Fruit fly (Drosophila melanogaster) whole organism, wandering third instar larva: ENCODE measurements around the gene CG33229.

ENCODE experiments used
- Abd-B ChIP-seq: fragments of >200 bp; optimal IDR thresholded peaks from 2 replicates; lab custom pipeline; 2017; ENCODE audit warnings: missing biosample characterization, missing genetic modification characterization
- CG32264 ChIP-seq: fragments of 200-800 bp; sonication (Bioruptor generic); optimal IDR thresholded peaks from 2 replicates; lab custom pipeline; 2016; ENCODE audit warnings: missing biosample characterization, missing genetic modification characterization
- CG9705 ChIP-seq: fragments of 200-800 bp; sonication (Bioruptor generic); optimal IDR thresholded peaks from 2 replicates; lab custom pipeline; 2018; ENCODE audit warnings: missing biosample characterization, mild to moderate bottlenecking, missing genetic modification characterization
- CrebA ChIP-seq: fragments of 200-800 bp; sonication (Bioruptor generic); optimal IDR thresholded peaks from 2 replicates; lab custom pipeline; 2016; ENCODE audit warnings: missing biosample characterization, mild to moderate bottlenecking, missing genetic modification characterization, borderline replicate concordance
- Dfd ChIP-seq: fragments of >200 bp; optimal IDR thresholded peaks from 2 replicates; lab custom pipeline; 2017; ENCODE audit warnings: missing biosample characterization, missing genetic modification characterization
- Dif ChIP-seq: fragments of 200-275, 200-300 bp; sonication (Bioruptor generic); optimal IDR thresholded peaks from 2 replicates; lab custom pipeline; 2018; ENCODE audit warnings: missing biosample characterization, missing genetic modification characterization; ENCODE audit not compliant: partially characterized antibody
- GATAd ChIP-seq: sonication (Bioruptor generic); optimal IDR thresholded peaks from 2 replicates; lab custom pipeline; 2016; ENCODE audit warnings: missing biosample characterization, missing genetic modification characterization
- HLH106 ChIP-seq: fragments of 200-800 bp; optimal IDR thresholded peaks from 3 replicates; lab custom pipeline; 2019; ENCODE audit warnings: missing biosample characterization, mild to moderate bottlenecking, missing genetic modification characterization, moderate library complexity
- Hnf4 ChIP-seq: fragments of 200-800 bp; sonication (Bioruptor generic); optimal IDR thresholded peaks from 2 replicates; lab custom pipeline; 2016; ENCODE audit warnings: missing biosample characterization, mild to moderate bottlenecking, missing genetic modification characterization
- Hr78 ChIP-seq: fragments of >200 bp; optimal IDR thresholded peaks from 2 replicates; lab custom pipeline; 2017; ENCODE audit warnings: missing biosample characterization, missing genetic modification characterization
- Hr83 ChIP-seq: fragments of 200-300 bp; sonication (Bioruptor generic); optimal IDR thresholded peaks from 2 replicates; lab custom pipeline; 2016; ENCODE audit warnings: missing biosample characterization, mild to moderate bottlenecking, missing genetic modification characterization, moderate library complexity; ENCODE audit not compliant: poor library complexity, severe bottlenecking
- Jra ChIP-seq: sonication (Bioruptor generic); optimal IDR thresholded peaks from 2 replicates; lab custom pipeline; 2016; ENCODE audit warnings: missing biosample characterization, missing genetic modification characterization
- Mio ChIP-seq: sonication (Bioruptor generic); optimal IDR thresholded peaks from 2 replicates; lab custom pipeline; 2016; ENCODE audit warnings: missing biosample characterization, missing genetic modification characterization
- Myc ChIP-seq: fragments of >200 bp; optimal IDR thresholded peaks from 2 replicates; lab custom pipeline; 2017
- N ChIP-seq: fragments of >200 bp; optimal IDR thresholded peaks from 2 replicates; lab custom pipeline; 2018; ENCODE audit warnings: missing biosample characterization, missing external identifiers, missing genetic modification characterization
- OdsH ChIP-seq: fragments of 200-800 bp; sonication (Bioruptor generic); optimal IDR thresholded peaks from 2 replicates; lab custom pipeline; 2016; ENCODE audit warnings: missing biosample characterization, mild to moderate bottlenecking, missing genetic modification characterization
- Rel ChIP-seq, 2 experiments: fragments of 200-800 bp; sonication (Bioruptor generic) in 1 of 2; optimal IDR thresholded peaks; 2 replicates in 1 of 2; 3 replicates in 1 of 2; lab custom pipeline; 2016 to 2019; ENCODE audit warnings: mild to moderate bottlenecking in 2 of 2, missing biosample characterization in 2 of 2, missing genetic modification characterization in 2 of 2, moderate library complexity in 1 of 2
- Sp1 ChIP-seq: fragments of 200-800 bp; sonication (Bioruptor generic); optimal IDR thresholded peaks from 3 replicates; lab custom pipeline; 2019; ENCODE audit warnings: missing biosample characterization, mild to moderate bottlenecking, missing genetic modification characterization, moderate library complexity
- Vsx2 ChIP-seq: fragments of 200-300, 225-300 bp; sonication (Bioruptor generic); optimal IDR thresholded peaks from 2 replicates; lab custom pipeline; 2018; ENCODE audit warnings: missing biosample characterization, missing genetic modification characterization; ENCODE audit not compliant: partially characterized antibody
- br ChIP-seq: fragments of 200-800 bp; sonication (Bioruptor generic); optimal IDR thresholded peaks from 2 replicates; lab custom pipeline; 2016; ENCODE audit warnings: missing biosample characterization, missing genetic modification characterization
- brk ChIP-seq: fragments of 200-800 bp; sonication (Bioruptor generic); optimal IDR thresholded peaks from 2 replicates; lab custom pipeline; 2016; ENCODE audit warnings: missing biosample characterization, mild to moderate bottlenecking, missing genetic modification characterization
- dl ChIP-seq, 2 experiments: fragments of 175-275, 200-275 bp in 1 of 2; fragments of 200-275 bp in 1 of 2; sonication (Bioruptor generic); optimal IDR thresholded peaks; lab custom pipeline; 2018; ENCODE audit warnings: mild to moderate bottlenecking in 2 of 2, missing biosample characterization in 2 of 2, missing genetic modification characterization in 2 of 2, moderate library complexity in 2 of 2; ENCODE audit not compliant: partially characterized antibody in 2 of 2, insufficient read depth in 1 of 2
- dmrt93B ChIP-seq: fragments of 200-800 bp; sonication (Bioruptor generic); optimal IDR thresholded peaks from 2 replicates; lab custom pipeline; 2018; ENCODE audit warnings: missing biosample characterization, mild to moderate bottlenecking, missing genetic modification characterization
- dsf ChIP-seq: sonication (Bioruptor generic); optimal IDR thresholded peaks from 2 replicates; lab custom pipeline; 2016; ENCODE audit warnings: missing biosample characterization, missing genetic modification characterization, borderline replicate concordance
- ey ChIP-seq: fragments of 200-800 bp; sonication (Bioruptor generic); optimal IDR thresholded peaks from 2 replicates; lab custom pipeline; 2016; ENCODE audit warnings: missing biosample characterization, missing genetic modification characterization
- foxo ChIP-seq, 2 experiments: fragments of 200-800 bp; sonication (Bioruptor generic); optimal IDR thresholded peaks; 2 replicates in 1 of 2; 3 replicates in 1 of 2; lab custom pipeline; 2016 to 2017; ENCODE audit warnings: missing biosample characterization in 2 of 2, missing genetic modification characterization in 2 of 2
- fru ChIP-seq: fragments of 200-800 bp; sonication (Bioruptor generic); optimal IDR thresholded peaks from 3 replicates; lab custom pipeline; 2016; ENCODE audit warnings: missing biosample characterization, mild to moderate bottlenecking, missing genetic modification characterization
- h ChIP-seq: fragments of 200-800 bp; sonication (Bioruptor generic); optimal IDR thresholded peaks from 3 replicates; lab custom pipeline; 2016; ENCODE audit warnings: missing biosample characterization, mild to moderate bottlenecking, missing genetic modification characterization
- jim ChIP-seq: fragments of 175-275, 200-325 bp; sonication (Bioruptor generic); optimal IDR thresholded peaks from 2 replicates; lab custom pipeline; 2016; ENCODE audit warnings: missing biosample characterization, mild to moderate bottlenecking, missing genetic modification characterization
- lola ChIP-seq: fragments of >200 bp; optimal IDR thresholded peaks from 2 replicates; lab custom pipeline; 2017; ENCODE audit warnings: missing biosample characterization, missing genetic modification characterization
- pan ChIP-seq: fragments of >200 bp; optimal IDR thresholded peaks from 2 replicates; lab custom pipeline; 2017
- psq ChIP-seq: fragments of 200-800 bp; sonication (Bioruptor generic); optimal IDR thresholded peaks from 3 replicates; lab custom pipeline; 2017; ENCODE audit warnings: missing biosample characterization, mild to moderate bottlenecking, missing genetic modification characterization, moderate library complexity
- rgr ChIP-seq: fragments of 200-800 bp; sonication (Bioruptor generic); optimal IDR thresholded peaks from 3 replicates; lab custom pipeline; 2016; ENCODE audit warnings: missing biosample characterization, mild to moderate bottlenecking, missing genetic modification characterization
- sage ChIP-seq: fragments of 200-800 bp; sonication (Bioruptor generic); optimal IDR thresholded peaks from 2 replicates; lab custom pipeline; 2016; ENCODE audit warnings: missing biosample characterization, mild to moderate bottlenecking, missing genetic modification characterization
- sv ChIP-seq: fragments of 200-800 bp; sonication (Bioruptor generic); optimal IDR thresholded peaks from 3 replicates; lab custom pipeline; 2016; ENCODE audit warnings: missing biosample characterization, missing genetic modification characterization
- tai ChIP-seq: sonication (Bioruptor generic); optimal IDR thresholded peaks from 2 replicates; lab custom pipeline; 2016; ENCODE audit warnings: missing biosample characterization, missing genetic modification characterization
- usp ChIP-seq: fragments of >200 bp; optimal IDR thresholded peaks from 2 replicates; lab custom pipeline; 2017; ENCODE audit warnings: missing biosample characterization, missing genetic modification characterization
- woc ChIP-seq: sonication (Bioruptor generic); optimal IDR thresholded peaks from 2 replicates; lab custom pipeline; 2016; ENCODE audit warnings: missing biosample characterization, mild to moderate bottlenecking, missing genetic modification characterization

The CG33229 gene

DNA sequence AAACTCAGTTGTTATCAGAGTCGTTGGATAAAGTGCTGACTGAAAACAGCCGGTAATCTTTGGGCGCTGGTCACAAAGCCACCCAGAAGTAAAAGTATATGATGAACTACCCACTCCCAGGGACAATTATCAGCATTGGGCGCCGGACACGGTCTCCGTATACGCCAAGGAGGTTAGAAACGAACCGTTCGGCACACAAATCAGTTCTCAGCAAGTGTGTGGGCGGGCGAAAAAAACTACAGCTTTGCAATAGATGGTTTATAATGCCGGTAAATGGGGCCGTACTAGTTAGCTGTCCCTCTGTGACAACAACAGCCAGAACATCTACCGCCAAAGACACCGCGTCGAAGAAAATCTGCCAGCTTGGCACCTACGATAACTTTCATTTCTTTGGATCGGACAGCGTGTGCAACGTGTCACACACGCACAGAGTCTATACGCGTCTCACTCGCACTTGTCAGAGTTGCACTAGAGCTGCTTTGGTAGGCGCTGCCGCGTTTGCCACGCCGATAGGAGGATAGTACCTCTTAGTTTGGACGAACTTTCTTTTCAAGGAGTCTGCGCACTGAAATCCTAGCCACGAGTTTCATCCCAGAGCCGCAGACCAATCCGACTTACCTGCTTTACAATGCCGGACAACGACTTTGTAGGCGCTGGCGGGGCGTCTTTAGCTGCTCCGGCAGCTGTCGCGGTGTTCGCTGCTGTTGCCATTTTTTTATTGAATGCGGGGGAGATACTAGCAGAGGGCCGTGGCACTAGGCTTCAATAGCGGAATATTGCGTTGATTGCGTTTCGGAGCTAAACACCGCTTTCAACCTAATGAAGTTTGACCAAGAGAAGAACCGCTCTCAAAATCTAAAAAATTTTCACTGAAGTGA is 40.1 kb downstream of the CG33229 start:
- TF ChIP-seq CrebA (no peak), brk (GFP tag; lab: Kevin White, UChicago) (no peak), lola (no peak), usp (GFP tag; lab: Kevin White, UChicago) (no peak), woc (no peak), Sp1 (GFP tag; lab: Kevin White, UChicago) (no peak), fru (GFP tag; lab: Kevin White, UChicago) (no peak), Dfd (GFP tag; lab: Kevin White, UChicago) (no peak), CG32264 (no peak), Myc (no peak), dsf (GFP tag; lab: Kevin White, UChicago) (no peak), foxo (GFP tag; optimal IDR thresholded peaks at IDR 0.05; lab: Kevin White, UChicago) (no peak), rgr (no peak), Abd-B (no peak)

DNA sequence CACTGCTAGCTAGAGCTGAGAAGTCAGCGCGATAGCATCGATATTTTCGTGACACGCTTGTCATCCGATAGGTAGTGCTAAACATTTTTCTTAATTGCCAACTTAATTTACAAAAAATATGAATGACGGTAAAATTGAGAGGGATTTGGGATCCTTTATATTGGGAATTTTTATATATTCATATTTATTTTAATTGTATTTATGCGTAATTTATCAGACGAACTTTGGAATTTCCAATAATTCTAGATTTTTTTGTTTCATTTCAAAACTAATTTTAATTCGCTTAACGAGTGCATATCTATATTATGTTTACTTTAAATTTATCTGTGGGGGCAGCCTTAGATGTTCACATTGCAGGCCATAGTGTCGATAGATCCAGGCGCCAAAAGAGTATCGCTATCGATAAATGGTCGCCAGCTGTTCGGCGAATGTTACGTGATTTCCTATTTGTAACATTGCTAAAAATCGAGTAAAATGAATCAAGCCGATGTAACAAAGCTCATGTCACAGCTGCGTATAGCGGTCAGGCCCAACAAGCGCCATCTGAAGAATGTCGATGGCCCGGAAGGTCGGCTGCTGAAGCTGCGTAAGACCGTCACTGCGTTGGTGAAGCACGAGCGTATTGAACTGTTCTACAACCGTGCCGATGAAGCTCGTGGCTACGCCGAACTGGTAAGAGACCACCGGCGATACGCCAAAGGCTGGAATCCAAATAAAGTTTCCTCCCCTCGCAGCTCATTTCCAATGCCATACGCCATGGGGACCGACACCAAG is 40.9 kb downstream of the CG33229 start, which contains the start of the genes Tudor-SN and mRpL17:
Gene Tudor-SN, minus strand, starts transcription at position 3 of the 774 bp plus-strand sequence.
Gene mRpL17, plus strand, starts transcription at position 402 of the 774 bp plus-strand sequence.
- TF ChIP-seq dl (GFP tag; optimal IDR thresholded peaks at IDR 0.05; lab: Kevin White, UChicago; ENCODE audit: insufficient read depth in 1 of 2, partially characterized antibody in 2 of 2) (no peak), pan (lab: Kevin White, UChicago) (no peak), sage (GFP tag; lab: Kevin White, UChicago) (no peak), sv (peak; percentile 62), GATAd (GFP tag; lab: Kevin White, UChicago) (no peak), N (GFP tag; lab: Kevin White, UChicago) (no peak), Rel (GFP tag; optimal IDR thresholded peaks at IDR 0.05; lab: Kevin White, UChicago) (no peak), Rel (tag; optimal IDR thresholded peaks at IDR 0.05; lab: Kevin White, UChicago) (no peak), Dfd (GFP tag; lab: Kevin White, UChicago) (no peak), brk (GFP tag; lab: Kevin White, UChicago) (peak; percentile 66), Abd-B (no peak), br (GFP tag; lab: Kevin White, UChicago) (peak; percentile 50), Hnf4 (peak; percentile 71), CG9705 (GFP tag; lab: Kevin White, UChicago) (peak; percentile 8), psq (GFP tag; lab: Kevin White, UChicago) (peak; percentile 48), Myc (peak; percentile 14), dsf (GFP tag; lab: Kevin White, UChicago) (peak; percentile 55), fru (GFP tag; lab: Kevin White, UChicago) (peak; percentile 57), Sp1 (GFP tag; lab: Kevin White, UChicago) (peak; percentile 27), Hr83 (peak; percentile 74), OdsH (GFP tag; lab: Kevin White, UChicago) (peak; percentile 47), lola (no peak), woc (peak; percentile 40), HLH106 (peak; percentile 39), rgr (peak; percentile 70), CG32264 (no peak), Mio (GFP tag; lab: Kevin White, UChicago) (no peak), foxo (GFP tag; optimal IDR thresholded peaks at IDR 0.05; lab: Kevin White, UChicago) (peak in 1 of 2 experiments; percentile 57), usp (GFP tag; lab: Kevin White, UChicago) (no peak), Dif (no peak), dmrt93B (GFP tag; lab: Kevin White, UChicago) (no peak), h (GFP tag; lab: Kevin White, UChicago) (peak; percentile 74), CrebA (no peak), jim (GFP tag; lab: Kevin White, UChicago) (peak; percentile 42), ey (GFP tag; lab: Kevin White, UChicago) (peak; percentile 37), tai (no peak), Vsx2 (GFP tag; lab: Kevin White, UChicago) (no peak), Jra (GFP tag; lab: Kevin White, UChicago) (peak; percentile 78), Hr78 (no peak)
